Worm (Caenorhabditis elegans): ENCODE measurements around the gene mdt-10.

mdt-10 gene

DNA sequence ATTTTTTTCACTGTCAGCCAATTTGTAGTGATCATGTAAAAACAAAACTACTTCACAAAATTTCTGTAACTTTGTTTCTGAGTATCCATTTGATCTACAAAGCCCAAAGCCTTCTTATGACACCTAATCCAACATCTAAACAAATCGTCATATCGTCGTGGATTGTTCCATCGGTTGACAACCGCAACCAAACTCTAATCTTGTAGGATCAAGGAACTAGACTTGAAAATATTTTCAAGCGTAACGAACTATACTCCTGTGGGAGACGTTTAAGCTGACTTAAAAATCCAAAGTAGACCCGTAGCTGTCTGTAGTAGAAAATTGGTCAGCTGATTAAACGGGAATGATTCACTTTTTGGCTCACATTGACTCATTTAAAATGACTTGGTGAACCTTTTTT lies 25.2 kb downstream of the mdt-10 start:
- TF ChIP-seq B0310.2 (tag; optimal IDR thresholded peaks at IDR 0.05) (no peak), F13C5.2 (tag; optimal IDR thresholded peaks at IDR 0.05) (no peak), tbx-37 (GFP tag; conservative IDR thresholded peaks at IDR 0.05) (no peak), tra-4 (tag; optimal IDR thresholded peaks at IDR 0.05) (no peak), flt-1 (GFP tag; IDR thresholded peaks at IDR 0.05) (no peak), ceh-36 (tag; optimal IDR thresholded peaks at IDR 0.05) (no peak), tbx-11 (GFP tag; IDR thresholded peaks at IDR 0.05) (no peak), scrt-1 (GFP tag; IDR thresholded peaks at IDR 0.05) (no peak), aly-1 (tag; optimal IDR thresholded peaks at IDR 0.05) (no peak), ama-1 (optimal IDR thresholded peaks at IDR 0.05) (no peak), pes-1 (GFP tag; IDR thresholded peaks at IDR 0.05) (no peak), hmbx-1 (tag; optimal IDR thresholded peaks at IDR 0.05) (no peak), sea-1 (GFP tag; conservative IDR thresholded peaks at IDR 0.05) (no peak), hmg-4 (GFP tag; optimal IDR thresholded peaks at IDR 0.05) (no peak), ceh-13 (GFP tag; optimal IDR thresholded peaks at IDR 0.05) (no peak), hnd-1 (tag; optimal IDR thresholded peaks at IDR 0.05) (no peak), ets-7 (tag; optimal IDR thresholded peaks at IDR 0.05) (no peak)

- TF ChIP-seq F13C5.2 (tag; optimal IDR thresholded peaks at IDR 0.05) = no peak
- no peak for TF ChIP-seq tbx-37 (GFP tag; conservative IDR thresholded peaks at IDR 0.05)
- no peak for TF ChIP-seq pes-1 (GFP tag; IDR thresholded peaks at IDR 0.05)
- TF ChIP-seq ceh-13 (GFP tag; optimal IDR thresholded peaks at IDR 0.05) = no peak
Observed at ce11 chrII:7827883-7828282, 27.0 kb downstream of the mdt-10 start.

ce11 chrII:7825107-7825506 lies 29.7 kb downstream of the mdt-10 start, which contains the start of gene srw-62:
Gene srw-62 (plus strand): TSS chrII:7825407.
- no peak for TF ChIP-seq flt-1 (GFP tag; IDR thresholded peaks at IDR 0.05)
- TF ChIP-seq ama-1 (optimal IDR thresholded peaks at IDR 0.05) = no peak
- TF ChIP-seq tbx-11 (GFP tag; IDR thresholded peaks at IDR 0.05) = no peak
- no peak for TF ChIP-seq ets-7 (tag; optimal IDR thresholded peaks at IDR 0.05)
- no peak for TF ChIP-seq scrt-1 (GFP tag; IDR thresholded peaks at IDR 0.05)
- no peak for TF ChIP-seq hmg-4 (GFP tag; optimal IDR thresholded peaks at IDR 0.05)
- no peak for TF ChIP-seq ceh-36 (tag; optimal IDR thresholded peaks at IDR 0.05)
- TF ChIP-seq sea-1 (GFP tag; conservative IDR thresholded peaks at IDR 0.05) = no peak
- no peak for TF ChIP-seq tbx-37 (GFP tag; conservative IDR thresholded peaks at IDR 0.05)
- TF ChIP-seq ceh-13 (GFP tag; optimal IDR thresholded peaks at IDR 0.05) = no peak

DNA sequence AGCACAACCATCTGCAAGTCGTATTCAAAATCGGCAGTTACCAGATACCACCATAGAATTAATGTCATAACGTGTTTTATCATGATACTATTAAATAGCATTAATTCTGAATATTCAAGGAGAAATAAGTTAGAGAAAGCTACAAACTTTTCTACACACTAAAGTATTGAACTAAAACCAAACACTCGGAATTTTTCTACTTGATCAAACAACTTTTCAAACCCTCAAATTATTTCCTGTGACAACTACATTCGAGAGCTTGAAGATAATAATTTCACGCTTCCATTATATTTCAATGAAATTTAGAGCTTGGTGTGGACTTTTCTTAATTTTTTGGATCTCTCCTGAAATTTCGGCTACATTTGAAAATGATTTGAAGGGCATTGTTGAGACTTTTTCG lies 32.4 kb downstream of the mdt-10 start, which contains the start of gene irld-47:
TSS of gene irld-47 (minus strand) at position 101 of the 400 bp plus-strand sequence.
- TF ChIP-seq hnd-1 (tag; optimal IDR thresholded peaks at IDR 0.05) (no peak), ets-7 (tag; optimal IDR thresholded peaks at IDR 0.05) (no peak), sea-1 (GFP tag; conservative IDR thresholded peaks at IDR 0.05) (no peak), hmg-4 (GFP tag; optimal IDR thresholded peaks at IDR 0.05) (no peak), ceh-36 (tag; optimal IDR thresholded peaks at IDR 0.05) (no peak), B0310.2 (tag; optimal IDR thresholded peaks at IDR 0.05) (no peak), pes-1 (GFP tag; IDR thresholded peaks at IDR 0.05) (no peak)

DNA sequence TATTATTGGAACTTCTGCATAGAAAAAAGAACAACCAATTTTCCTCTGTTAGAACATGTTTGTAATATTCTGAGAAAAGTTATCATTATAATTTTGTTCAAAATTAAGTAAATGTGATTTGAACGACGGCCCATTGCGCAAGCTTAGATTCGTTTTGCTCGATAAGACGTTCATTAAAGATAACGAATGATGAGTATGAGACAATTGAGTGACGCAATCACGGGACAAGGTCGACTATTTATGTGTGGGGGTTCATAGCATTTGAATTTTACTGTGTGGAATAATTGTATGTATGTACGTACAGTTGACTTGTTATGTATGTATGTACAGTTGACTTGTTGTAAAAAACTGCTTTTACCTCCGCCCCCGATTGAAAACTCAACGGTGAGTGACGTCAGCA lies 35.5 kb downstream of the mdt-10 start:
- TF ChIP-seq tbx-11 (GFP tag; IDR thresholded peaks at IDR 0.05) (no peak), ets-7 (tag; optimal IDR thresholded peaks at IDR 0.05) (no peak), hnd-1 (tag; optimal IDR thresholded peaks at IDR 0.05) (no peak), ceh-13 (GFP tag; optimal IDR thresholded peaks at IDR 0.05) (no peak), aly-1 (tag; optimal IDR thresholded peaks at IDR 0.05) (no peak), tbx-37 (GFP tag; conservative IDR thresholded peaks at IDR 0.05) (no peak), sea-1 (GFP tag; conservative IDR thresholded peaks at IDR 0.05) (no peak), hmg-4 (GFP tag; optimal IDR thresholded peaks at IDR 0.05) (no peak), B0310.2 (tag; optimal IDR thresholded peaks at IDR 0.05) (no peak), scrt-1 (GFP tag; IDR thresholded peaks at IDR 0.05) (no peak), flt-1 (GFP tag; IDR thresholded peaks at IDR 0.05) (no peak)

DNA sequence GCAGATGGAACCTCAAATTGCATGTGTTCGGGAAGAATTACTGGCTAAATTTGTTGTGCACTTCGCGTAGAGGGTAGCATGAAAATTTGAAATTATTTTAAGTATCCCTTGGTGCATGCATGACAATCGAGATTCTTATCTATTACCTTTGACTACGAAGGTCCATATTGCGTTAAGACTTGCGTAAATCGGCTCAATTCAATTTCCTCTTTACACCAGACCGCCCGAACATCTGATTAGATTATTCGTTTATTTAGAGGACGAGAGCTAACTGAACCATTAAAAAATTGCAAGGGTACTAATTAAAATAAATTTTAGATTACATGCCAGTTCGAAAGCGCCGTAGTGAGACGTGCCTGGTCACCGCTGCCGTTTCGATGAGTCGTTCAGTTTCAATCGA lies 37.3 kb downstream of the mdt-10 start:
- no peak for TF ChIP-seq ets-7 (tag; optimal IDR thresholded peaks at IDR 0.05)
- TF ChIP-seq F13C5.2 (tag; optimal IDR thresholded peaks at IDR 0.05) = no peak
- no peak for TF ChIP-seq ceh-36 (tag; optimal IDR thresholded peaks at IDR 0.05)
- TF ChIP-seq flt-1 (GFP tag; IDR thresholded peaks at IDR 0.05) = no peak
- no peak for TF ChIP-seq hmbx-1 (tag; optimal IDR thresholded peaks at IDR 0.05)
- TF ChIP-seq hmg-4 (GFP tag; optimal IDR thresholded peaks at IDR 0.05) = no peak
- no peak for TF ChIP-seq tra-4 (tag; optimal IDR thresholded peaks at IDR 0.05)
- no peak for TF ChIP-seq pes-1 (GFP tag; IDR thresholded peaks at IDR 0.05)
- no peak for TF ChIP-seq aly-1 (tag; optimal IDR thresholded peaks at IDR 0.05)
- no peak for TF ChIP-seq ceh-13 (GFP tag; optimal IDR thresholded peaks at IDR 0.05)
- no peak for TF ChIP-seq hnd-1 (tag; optimal IDR thresholded peaks at IDR 0.05)
- no peak for TF ChIP-seq tbx-11 (GFP tag; IDR thresholded peaks at IDR 0.05)
- no peak for TF ChIP-seq sea-1 (GFP tag; conservative IDR thresholded peaks at IDR 0.05)
- no peak for TF ChIP-seq B0310.2 (tag; optimal IDR thresholded peaks at IDR 0.05)
- TF ChIP-seq scrt-1 (GFP tag; IDR thresholded peaks at IDR 0.05) = no peak
- no peak for TF ChIP-seq ama-1 (optimal IDR thresholded peaks at IDR 0.05)

DNA sequence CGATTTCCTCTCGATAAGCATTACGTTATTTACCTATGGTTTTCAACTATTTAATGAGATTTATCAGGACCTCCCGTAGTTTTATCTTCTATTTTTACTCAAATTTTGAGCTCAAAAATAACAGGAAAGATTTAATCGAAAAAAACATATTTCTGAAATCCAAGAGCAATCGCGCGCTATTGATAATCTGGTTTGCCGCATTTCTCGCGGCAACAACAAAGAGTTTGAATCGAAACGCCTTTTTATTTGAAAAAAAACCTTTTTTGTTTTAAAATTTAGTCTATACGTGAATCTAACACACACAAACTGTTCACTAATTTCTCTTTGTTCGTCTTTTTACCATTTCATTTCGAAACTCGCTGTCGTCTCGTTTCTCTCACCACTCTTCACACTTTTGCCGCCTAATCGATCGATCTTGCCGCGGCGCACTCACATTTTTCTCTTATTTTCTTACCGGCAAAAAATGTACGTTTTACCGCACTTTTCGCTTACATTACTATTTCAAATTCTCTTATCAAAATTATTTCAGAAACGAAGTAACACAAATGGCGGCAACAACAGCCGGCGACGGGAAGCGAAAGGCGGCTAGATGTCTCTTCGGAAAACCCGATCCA lies 38.6 kb downstream of the mdt-10 start, which contains the start of gene cki-2:
TSS of gene cki-2 (plus strand) at position 337 of the 614 bp plus-strand sequence.
- TF ChIP-seq hmbx-1 (tag; optimal IDR thresholded peaks at IDR 0.05) = no peak
- TF ChIP-seq ama-1 (optimal IDR thresholded peaks at IDR 0.05) = no peak
- no peak for TF ChIP-seq hmg-4 (GFP tag; optimal IDR thresholded peaks at IDR 0.05)
- TF ChIP-seq tbx-37 (GFP tag; conservative IDR thresholded peaks at IDR 0.05) = no peak
- TF ChIP-seq ceh-36 (tag; optimal IDR thresholded peaks at IDR 0.05) = no peak
- TF ChIP-seq tra-4 (tag; optimal IDR thresholded peaks at IDR 0.05) = no peak
- no peak for TF ChIP-seq aly-1 (tag; optimal IDR thresholded peaks at IDR 0.05)
- no peak for TF ChIP-seq pes-1 (GFP tag; IDR thresholded peaks at IDR 0.05)
- no peak for TF ChIP-seq ets-7 (tag; optimal IDR thresholded peaks at IDR 0.05)
- TF ChIP-seq sea-1 (GFP tag; conservative IDR thresholded peaks at IDR 0.05) = no peak
- TF ChIP-seq tbx-11 (GFP tag; IDR thresholded peaks at IDR 0.05) = no peak
- no peak for TF ChIP-seq flt-1 (GFP tag; IDR thresholded peaks at IDR 0.05)
- no peak for TF ChIP-seq scrt-1 (GFP tag; IDR thresholded peaks at IDR 0.05)
- TF ChIP-seq B0310.2 (tag; optimal IDR thresholded peaks at IDR 0.05) = no peak
- no peak for TF ChIP-seq ceh-13 (GFP tag; optimal IDR thresholded peaks at IDR 0.05)
- no peak for TF ChIP-seq hnd-1 (tag; optimal IDR thresholded peaks at IDR 0.05)
- no peak for TF ChIP-seq F13C5.2 (tag; optimal IDR thresholded peaks at IDR 0.05)
